Worm (Caenorhabditis elegans): ENCODE data around the gene K12B6.11.

DNA sequence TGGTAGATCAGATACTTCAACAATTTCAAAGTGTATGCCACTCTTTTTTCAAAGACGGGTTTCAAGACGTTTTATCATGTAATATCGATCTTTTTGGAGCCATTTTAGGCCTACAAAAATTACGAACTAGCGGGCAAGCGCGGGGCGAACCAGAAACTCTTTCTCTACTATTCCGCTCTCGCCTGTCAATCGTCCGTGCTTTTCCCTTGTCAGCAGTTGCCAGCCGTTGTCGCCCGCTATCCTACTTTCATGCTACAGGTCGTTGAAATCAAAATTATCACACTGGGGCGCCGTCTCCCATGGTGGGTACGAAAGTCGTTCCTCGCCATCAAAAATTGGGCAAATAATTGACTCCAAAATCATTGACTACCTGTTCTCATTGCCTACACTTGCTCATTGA lies 12.3 kb downstream of the K12B6.11 start:
- TF ChIP-seq repo-1 (tag; optimal IDR thresholded peaks at IDR 0.05) (no peak), tlf-1 (GFP tag; optimal IDR thresholded peaks at IDR 0.05) (no peak), dpl-1 (GFP tag; optimal IDR thresholded peaks at IDR 0.05) (no peak), tbx-9 (tag; optimal IDR thresholded peaks at IDR 0.05; ENCODE audit: borderline replicate concordance) (no peak), F37B4.10 (GFP tag; IDR thresholded peaks at IDR 0.05) (no peak), nhr-120 (GFP tag; IDR thresholded peaks at IDR 0.05) (no peak)

Data from whole organism, young adult.